Fruit fly (Drosophila melanogaster) whole organism, embryonic: ENCODE results near the gene Kap3.

Experiments used
- BEAF-32 ChIP-seq: fragments of 200-800 bp; sonication (Bioruptor generic); optimal IDR thresholded peaks from 3 replicates; lab custom pipeline; 2017; ENCODE audit warnings: missing biosample characterization, missing genetic modification characterization, mild to moderate bottlenecking, moderate library complexity, missing genetic modification reagents
- Bgb ChIP-seq: fragments of 200-800 bp; sonication (Bioruptor generic); IDR thresholded peaks from 2 replicates; pipeline ENCODE4 v1.3.6; 2022; ENCODE audit warnings: missing biosample characterization, missing genetic modification characterization; ENCODE audit not compliant: partially characterized antibody
- C15 ChIP-seq: fragments of 200-800 bp; sonication (Bioruptor generic); IDR thresholded peaks from 3 replicates; pipeline ENCODE4 v1.3.6; 2022; ENCODE audit warnings: missing biosample characterization, missing genetic modification characterization
- CG10267 ChIP-seq: fragments of 200-800 bp; sonication (Bioruptor generic); optimal IDR thresholded peaks from 2 replicates; lab custom pipeline; 2018; ENCODE audit warnings: missing biosample characterization, mild to moderate bottlenecking, missing genetic modification characterization, moderate library complexity
- CG10431 ChIP-seq: fragments of 200-800 bp; sonication (Bioruptor generic); optimal IDR thresholded peaks from 3 replicates; lab custom pipeline; 2018; ENCODE audit warnings: missing biosample characterization, mild to moderate bottlenecking, missing genetic modification characterization
- CG10959 ChIP-seq: fragments of 200-800 bp; sonication (Bioruptor generic); IDR thresholded peaks from 2 replicates; pipeline ENCODE4 v1.3.6; 2022; ENCODE audit warnings: missing biosample characterization, missing genetic modification characterization
- CG11560 ChIP-seq: fragments of 200-800 bp; sonication (Bioruptor generic); IDR thresholded peaks from 3 replicates; pipeline ENCODE4 v1.3.6; 2022; ENCODE audit warnings: missing biosample characterization, missing genetic modification characterization
- CG13287 ChIP-seq: fragments of 200-800 bp; sonication (Bioruptor generic); IDR thresholded peaks from 2 replicates; pipeline ENCODE4 v1.3.6; 2022; ENCODE audit warnings: missing biosample characterization, missing genetic modification characterization; ENCODE audit not compliant: partially characterized antibody
- CG14050 ChIP-seq: fragments of 200-800 bp; sonication (Bioruptor generic); IDR thresholded peaks from 3 replicates; pipeline ENCODE4 v1.3.6; 2022; ENCODE audit warnings: missing biosample characterization, missing genetic modification characterization
- CG17186 ChIP-seq: fragments of 200-800 bp; sonication (Bioruptor generic); optimal IDR thresholded peaks from 3 replicates; lab custom pipeline; 2017; ENCODE audit warnings: missing biosample characterization, missing genetic modification reagents, missing genetic modification characterization
- CG17568 ChIP-seq: fragments of 200-800 bp; sonication (Bioruptor generic); optimal IDR thresholded peaks from 2 replicates; lab custom pipeline; 2018; ENCODE audit warnings: missing biosample characterization, mild to moderate bottlenecking, missing genetic modification characterization, moderate library complexity
- CG17612 ChIP-seq: fragments of 200-800 bp; sonication (Bioruptor generic); IDR thresholded peaks from 2 replicates; pipeline ENCODE4 v1.3.6; 2022; ENCODE audit warnings: missing biosample characterization, missing genetic modification characterization
- CG17829 ChIP-seq: fragments of 200-800 bp; optimal IDR thresholded peaks from 2 replicates; lab custom pipeline; 2019; ENCODE audit warnings: missing biosample characterization, mild to moderate bottlenecking, missing genetic modification characterization, moderate library complexity
- CG2129 ChIP-seq: fragments of 200-800 bp; sonication (Bioruptor generic); IDR thresholded peaks from 2 replicates; pipeline ENCODE4 v1.3.6; 2022; ENCODE audit warnings: missing biosample characterization, missing genetic modification characterization; ENCODE audit not compliant: partially characterized antibody
- CG34224 ChIP-seq: fragments of 200-800 bp; sonication (Bioruptor generic); IDR thresholded peaks from 3 replicates; pipeline ENCODE4 v1.3.6; 2022; ENCODE audit warnings: missing biosample characterization, missing genetic modification characterization; ENCODE audit not compliant: partially characterized antibody
- CG3995 ChIP-seq: fragments of 200-800 bp; sonication (Bioruptor generic); optimal IDR thresholded peaks from 3 replicates; lab custom pipeline; 2016; ENCODE audit warnings: missing biosample characterization, missing genetic modification characterization
- CG4404 ChIP-seq: fragments of 200-800 bp; sonication (Bioruptor generic); IDR thresholded peaks from 2 replicates; pipeline ENCODE4 v1.3.6; 2022; ENCODE audit warnings: missing biosample characterization, missing genetic modification characterization
- CG6254 ChIP-seq: fragments of 200-800 bp; sonication (Bioruptor generic); optimal IDR thresholded peaks from 3 replicates; lab custom pipeline; 2017; ENCODE audit warnings: mild to moderate bottlenecking, missing biosample characterization, missing genetic modification reagents, missing genetic modification characterization
- CG6683 ChIP-seq: fragments of 200-800 bp; sonication (Bioruptor generic); optimal IDR thresholded peaks from 2 replicates; lab custom pipeline; 2017; ENCODE audit warnings: missing biosample characterization, mild to moderate bottlenecking, missing genetic modification characterization, missing genetic modification reagents
- CG7963 ChIP-seq: fragments of 200-800 bp; sonication (Bioruptor generic); IDR thresholded peaks from 3 replicates; pipeline ENCODE4 v1.3.6; 2022; ENCODE audit warnings: missing biosample characterization, missing genetic modification characterization; ENCODE audit not compliant: partially characterized antibody
- CG7987 ChIP-seq: fragments of 200-800 bp; sonication (Bioruptor generic); optimal IDR thresholded peaks from 2 replicates; lab custom pipeline; 2018; ENCODE audit warnings: missing biosample characterization, mild to moderate bottlenecking, missing genetic modification characterization, moderate library complexity
- CG9609 ChIP-seq: fragments of 200-800 bp; sonication (Bioruptor generic); optimal IDR thresholded peaks from 3 replicates; lab custom pipeline; 2016; ENCODE audit warnings: missing biosample characterization, missing genetic modification characterization
- Dbx ChIP-seq: fragments of 200-800 bp; sonication (Bioruptor generic); IDR thresholded peaks from 3 replicates; pipeline ENCODE4 v1.3.6; 2022; ENCODE audit warnings: missing biosample characterization, missing genetic modification characterization
- Dek ChIP-seq: fragments of 200-800 bp; sonication (Bioruptor generic); optimal IDR thresholded peaks from 3 replicates; lab custom pipeline; 2019; ENCODE audit warnings: missing biosample characterization, mild to moderate bottlenecking, missing genetic modification characterization, moderate library complexity
- Doc2 ChIP-seq: fragments of 200-800 bp; sonication (Bioruptor generic); IDR thresholded peaks from 2 replicates; pipeline ENCODE4 v1.3.6; 2022; ENCODE audit warnings: missing biosample characterization, missing genetic modification characterization
- Dp ChIP-seq: fragments of 200-800 bp; sonication (Bioruptor generic); optimal IDR thresholded peaks from 2 replicates; lab custom pipeline; 2018; ENCODE audit warnings: missing biosample characterization, mild to moderate bottlenecking, missing genetic modification characterization, moderate library complexity
- Dref ChIP-seq: fragments of 200-800 bp; sonication (Bioruptor generic); IDR thresholded peaks from 2 replicates; pipeline ENCODE4 v1.3.6; 2022; ENCODE audit warnings: missing biosample characterization, missing genetic modification characterization
- Drgx ChIP-seq: fragments of 200-800 bp; sonication (Bioruptor generic); IDR thresholded peaks from 2 replicates; pipeline ENCODE4 v1.3.6; 2022; ENCODE audit warnings: missing biosample characterization, missing genetic modification characterization
- MESR4 ChIP-seq: fragments of 200-800 bp; sonication (Bioruptor generic); optimal IDR thresholded peaks from 2 replicates; lab custom pipeline; 2018; ENCODE audit warnings: missing biosample characterization, mild to moderate bottlenecking, missing genetic modification characterization, moderate library complexity
- Nf-YC ChIP-seq: fragments of 200-800 bp; optimal IDR thresholded peaks from 3 replicates; lab custom pipeline; 2019; ENCODE audit warnings: missing biosample characterization, mild to moderate bottlenecking, missing genetic modification characterization, moderate library complexity
- Oaz ChIP-seq: fragments of 200-800 bp; sonication (Bioruptor generic); IDR thresholded peaks from 2 replicates; pipeline ENCODE4 v1.3.6; 2022; ENCODE audit warnings: missing biosample characterization, missing genetic modification characterization
- Scr ChIP-seq: fragments of 200-800 bp; sonication (Bioruptor generic); IDR thresholded peaks from 2 replicates; pipeline ENCODE4 v1.3.6; 2022; ENCODE audit warnings: missing biosample characterization, missing genetic modification characterization; ENCODE audit not compliant: partially characterized antibody
- Xbp1 ChIP-seq: fragments of 200-800 bp; sonication (Bioruptor generic); optimal IDR thresholded peaks from 3 replicates; lab custom pipeline; 2016; ENCODE audit warnings: missing biosample characterization, mild to moderate bottlenecking, missing genetic modification characterization
- amos ChIP-seq: fragments of 200-800 bp; sonication (Bioruptor generic); IDR thresholded peaks from 2 replicates; pipeline ENCODE4 v1.3.6; 2022; ENCODE audit warnings: missing biosample characterization, missing genetic modification characterization; ENCODE audit not compliant: partially characterized antibody
- chinmo ChIP-seq: fragments of 200-800 bp; sonication (Bioruptor generic); IDR thresholded peaks from 4 replicates; pipeline ENCODE4 v1.3.6; 2022; ENCODE audit warnings: missing biosample characterization, missing genetic modification characterization; ENCODE audit not compliant: partially characterized antibody
- ci ChIP-seq: fragments of 200-800 bp; sonication (Bioruptor generic); IDR thresholded peaks from 3 replicates; pipeline ENCODE4 v1.3.6; 2022; ENCODE audit warnings: missing biosample characterization, missing genetic modification characterization
- gfzf ChIP-seq: fragments of 200-800 bp; sonication (Bioruptor generic); optimal IDR thresholded peaks from 2 replicates; lab custom pipeline; 2016; ENCODE audit warnings: missing biosample characterization, mild to moderate bottlenecking, missing genetic modification characterization, moderate library complexity
- hb ChIP-seq: fragments of 200-800 bp; sonication (Bioruptor generic); IDR thresholded peaks from 3 replicates; pipeline ENCODE4 v1.3.6; 2022; ENCODE audit warnings: missing biosample characterization, missing genetic modification characterization; ENCODE audit not compliant: partially characterized antibody
- mld ChIP-seq: fragments of 200-800 bp; sonication (Bioruptor generic); IDR thresholded peaks from 3 replicates; pipeline ENCODE4 v1.3.6; 2022; ENCODE audit warnings: missing biosample characterization, missing genetic modification characterization; ENCODE audit not compliant: partially characterized antibody
- nerfin-1 ChIP-seq: fragments of 200-800 bp; sonication (Bioruptor generic); optimal IDR thresholded peaks from 3 replicates; lab custom pipeline; 2019; ENCODE audit warnings: missing biosample characterization, mild to moderate bottlenecking, missing genetic modification characterization, moderate library complexity
- nmo ChIP-seq: fragments of 200-800 bp; sonication (Bioruptor generic); optimal IDR thresholded peaks from 2 replicates; lab custom pipeline; 2018; ENCODE audit warnings: missing biosample characterization, mild to moderate bottlenecking, missing genetic modification characterization, moderate library complexity
- row ChIP-seq: fragments of 200-800 bp; sonication (Bioruptor generic); IDR thresholded peaks from 3 replicates; pipeline ENCODE4 v1.3.6; 2022; ENCODE audit warnings: missing biosample characterization, missing genetic modification characterization
- salm ChIP-seq: fragments of 200-800 bp; sonication (Bioruptor generic); optimal IDR thresholded peaks from 2 replicates; lab custom pipeline; 2018; ENCODE audit warnings: missing biosample characterization, mild to moderate bottlenecking, missing genetic modification characterization
- sens-2 ChIP-seq: fragments of 200-800 bp; sonication (Bioruptor generic); IDR thresholded peaks from 2 replicates; pipeline ENCODE4 v1.3.6; 2022; ENCODE audit warnings: missing biosample characterization, missing genetic modification characterization
- tna ChIP-seq: fragments of 200-800 bp; sonication (Bioruptor generic); IDR thresholded peaks from 2 replicates; pipeline ENCODE4 v1.3.6; 2022; ENCODE audit warnings: missing biosample characterization, missing genetic modification characterization; ENCODE audit not compliant: partially characterized antibody

The Kap3 gene

DNA sequence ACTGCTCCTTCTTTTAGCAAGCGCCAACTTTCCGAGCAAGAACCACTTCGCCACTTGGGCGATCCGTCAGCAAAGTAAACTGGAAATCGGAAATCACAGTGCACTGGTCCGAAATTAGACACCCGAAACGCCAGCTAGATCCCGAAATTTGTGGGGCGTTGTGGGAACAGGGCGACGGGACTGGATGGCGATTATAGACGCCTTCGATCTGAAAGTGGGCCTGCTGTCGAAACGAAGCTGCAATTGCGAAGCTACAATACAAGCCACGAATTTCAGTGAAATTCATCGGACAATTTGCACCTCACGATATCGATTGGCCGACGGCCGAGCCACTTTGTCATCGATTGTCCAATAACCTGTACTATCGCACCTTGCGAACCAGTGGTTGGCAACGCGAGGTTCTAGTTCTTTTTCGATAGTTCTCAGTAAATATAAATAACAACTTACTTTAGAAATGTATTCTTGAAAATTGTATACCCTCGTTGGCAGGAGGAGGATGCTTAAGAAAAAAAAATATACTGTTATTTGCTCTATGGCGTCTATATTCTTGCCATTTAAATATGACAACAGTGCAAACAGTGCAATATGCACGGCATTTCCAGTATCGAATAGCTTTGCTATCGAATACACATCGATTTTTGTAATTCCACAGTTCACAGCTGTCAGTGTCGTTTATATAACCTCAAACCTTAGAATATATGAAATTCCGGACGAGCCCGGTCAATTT is 28.1 kb upstream of the Kap3 start, which contains the start of the genes hop and Tim8 (continued):
- TF ChIP-seq Drgx (GFP tag; lab: Robert Waterston, UW) (no peak), MESR4 (peak; percentile 87), sens-2 (GFP tag; lab: Robert Waterston, UW) (no peak), gfzf (GFP tag; lab: Kevin White, UChicago) (peak; percentile 33), CG17612 (GFP tag; lab: Robert Waterston, UW) (no peak), CG17568 (GFP tag; lab: Kevin White, UChicago) (no peak), CG9609 (GFP tag; lab: Kevin White, UChicago) (no peak), mld (GFP tag; lab: Robert Waterston, UW) (peak; percentile 85), CG13287 (peak; percentile 86), CG2129 (peak; percentile 65), CG3995 (GFP tag; lab: Kevin White, UChicago) (peak; percentile 73), CG17186 (GFP tag; lab: Kevin White, UChicago) (peak; percentile 50), nerfin-1 (tag; lab: Kevin White, UChicago) (no peak), nmo (GFP tag; lab: Kevin White, UChicago) (peak; percentile 24), ci (GFP tag; lab: Robert Waterston, UW) (no peak), salm (tag; lab: Kevin White, UChicago) (no peak), Dref (GFP tag; lab: Robert Waterston, UW) (peak; percentile 94), C15 (GFP tag; lab: Robert Waterston, UW) (no peak), tna (GFP tag; lab: Robert Waterston, UW) (peak; percentile 87), CG6254 (GFP tag; lab: Kevin White, UChicago) (no peak), Dp (GFP tag; lab: Kevin White, UChicago) (peak; percentile 44), Doc2 (no peak), chinmo (GFP tag; lab: Robert Waterston, UW) (peak; percentile 95), BEAF-32 (peak; percentile 91), amos (GFP tag; lab: Robert Waterston, UW) (peak; percentile 89), CG10267 (tag; lab: Kevin White, UChicago) (peak; percentile 41), Xbp1 (GFP tag; lab: Kevin White, UChicago) (no peak), CG7963 (GFP tag; lab: Robert Waterston, UW) (peak; percentile 93), CG10431 (GFP tag; lab: Kevin White, UChicago) (no peak), Oaz (GFP tag; lab: Robert Waterston, UW) (no peak), Dek (tag; lab: Kevin White, UChicago) (no peak), Dbx (GFP tag; lab: Robert Waterston, UW) (no peak), CG34224 (GFP tag; lab: Robert Waterston, UW) (peak; percentile 83), Scr (GFP tag; lab: Robert Waterston, UW) (peak; percentile 91), CG10959 (GFP tag; lab: Robert Waterston, UW) (no peak), CG11560 (peak; percentile 98), Bgb (GFP tag; lab: Robert Waterston, UW) (peak; percentile 90), hb (GFP tag; lab: Robert Waterston, UW) (peak; percentile 95), row (GFP tag; lab: Robert Waterston, UW) (peak; percentile 53), CG14050 (no peak), CG4404 (GFP tag; lab: Robert Waterston, UW) (no peak), CG17829 (no peak), CG6683 (no peak), Nf-YC (peak; percentile 45), CG7987 (no peak)
